Worm (Caenorhabditis elegans) whole organism, L4 larva: ENCODE results near the gene frm-7.

ENCODE experiments used
- F10B5.3 ChIP-seq: sonication (generic microtip); optimal IDR thresholded peaks from 2 replicates; lab custom pipeline; 2016; ENCODE audit warnings: mild to moderate bottlenecking, missing genetic modification characterization, missing compliant biosample characterization
- F37D6.2 ChIP-seq: sonication (generic microtip); optimal IDR thresholded peaks from 2 replicates; lab custom pipeline; 2016; ENCODE audit warnings: mild to moderate bottlenecking, missing genetic modification characterization, missing compliant biosample characterization
- F44E2.7 ChIP-seq: fragments of 200-800 bp; sonication (Bioruptor generic); IDR thresholded peaks from 2 replicates; pipeline ENCODE4 v2.1.2; 2022; ENCODE audit warnings: missing genetic modification characterization, missing compliant biosample characterization
- F49E8.2 ChIP-seq: sonication (generic microtip); optimal IDR thresholded peaks from 2 replicates; lab custom pipeline; 2016; ENCODE audit warnings: missing compliant biosample characterization, mild to moderate bottlenecking, missing genetic modification characterization, borderline replicate concordance
- T20F7.1 ChIP-seq: fragments of 200-800 bp; sonication (Bioruptor generic); optimal IDR thresholded peaks from 2 replicates; lab custom pipeline; 2018; ENCODE audit warnings: mild to moderate bottlenecking, missing genetic modification characterization, missing compliant biosample characterization
- Y48G9A.11 ChIP-seq: fragments of 200-800 bp; sonication (Bioruptor generic); IDR thresholded peaks from 2 replicates; pipeline ENCODE4 v1.3.6; 2022; ENCODE audit warnings: missing genetic modification reagents, missing genetic modification characterization, missing compliant biosample characterization
- Y5F2A.4 ChIP-seq: fragments of 200-800 bp; sonication (Bioruptor generic); optimal IDR thresholded peaks from 2 replicates; lab custom pipeline; 2018; ENCODE audit warnings: mild to moderate bottlenecking, missing genetic modification characterization, missing compliant biosample characterization
- ZK337.2 ChIP-seq: fragments of 200-800 bp; sonication (Bioruptor generic); IDR thresholded peaks from 2 replicates; pipeline ENCODE4 v1.3.6; 2022; ENCODE audit warnings: missing genetic modification reagents, missing genetic modification characterization, missing compliant biosample characterization
- aha-1 ChIP-seq: fragments of 150-350 bp; peaks from one replicate; lab custom pipeline; 2014; ENCODE audit warnings: missing biosample characterization, missing genetic modification characterization
- ama-1 ChIP-seq: fragments of 150-350 bp; optimal IDR thresholded peaks from 2 replicates; lab custom pipeline; 2014; ENCODE audit warnings: inconsistent platforms, mixed read lengths
- ceh-20 ChIP-seq: fragments of 200-800 bp; sonication (Bioruptor generic); IDR thresholded peaks from 2 replicates; pipeline ENCODE4 v1.3.6; 2022; ENCODE audit warnings: missing genetic modification reagents, missing genetic modification characterization, missing compliant biosample characterization
- ceh-28 ChIP-seq: fragments of 150-350 bp; optimal IDR thresholded peaks from 2 replicates; lab custom pipeline; 2014; ENCODE audit warnings: missing biosample characterization, missing genetic modification reagents, missing genetic modification characterization
- ceh-32 ChIP-seq: sonication (generic microtip); optimal IDR thresholded peaks from 2 replicates; lab custom pipeline; 2016; ENCODE audit warnings: mild to moderate bottlenecking, missing genetic modification characterization, missing compliant biosample characterization; ENCODE audit not compliant: poor library complexity
- ctbp-1 ChIP-seq: fragments of 200-800 bp; sonication (Bioruptor generic); IDR thresholded peaks from 2 replicates; pipeline ENCODE4 v1.3.6; 2022; ENCODE audit warnings: missing genetic modification reagents, missing genetic modification characterization, missing compliant biosample characterization
- dmd-8 ChIP-seq: fragments of 200-800 bp; sonication (Bioruptor generic); IDR thresholded peaks from 2 replicates; pipeline ENCODE4 v1.3.6; 2022; ENCODE audit warnings: missing genetic modification characterization, missing compliant biosample characterization
- duxl-1 ChIP-seq: sonication (generic microtip); optimal IDR thresholded peaks from 2 replicates; lab custom pipeline; 2016; ENCODE audit warnings: mild to moderate bottlenecking, missing genetic modification characterization, moderate library complexity, missing compliant biosample characterization; ENCODE audit not compliant: poor library complexity
- fkh-10 ChIP-seq: fragments of 150-350 bp; optimal IDR thresholded peaks from 2 replicates; lab custom pipeline; 2014; ENCODE audit warnings: missing biosample characterization, missing genetic modification reagents, missing genetic modification characterization
- fos-1 ChIP-seq: fragments of 150-350 bp; optimal IDR thresholded peaks from 2 replicates; lab custom pipeline; 2014; ENCODE audit warnings: missing biosample characterization, missing genetic modification characterization
- hif-1 ChIP-seq, 2 experiments: sonication (generic microtip); optimal IDR thresholded peaks; 2 replicates each; lab custom pipeline; 2016 to 2017; ENCODE audit warnings: missing compliant biosample characterization in 2 of 2, missing genetic modification characterization in 2 of 2, missing genetic modification reagents in 2 of 2, missing genotype in 2 of 2, mild to moderate bottlenecking in 1 of 2
- hlh-11 ChIP-seq: fragments of 200-800 bp; sonication (Bioruptor generic); optimal IDR thresholded peaks from 2 replicates; lab custom pipeline; 2018; ENCODE audit warnings: mild to moderate bottlenecking, missing genetic modification characterization, missing compliant biosample characterization
- hlh-30 ChIP-seq: sonication (generic microtip); optimal IDR thresholded peaks from 2 replicates; lab custom pipeline; 2017; ENCODE audit warnings: antibody characterized with exemption, mild to moderate bottlenecking, missing genetic modification characterization, missing compliant biosample characterization; ENCODE audit not compliant: insufficient read depth
- hmg-1.1 ChIP-seq: fragments of 200-800 bp; sonication (Bioruptor generic); IDR thresholded peaks from 2 replicates; pipeline ENCODE4 v1.3.6; 2022; ENCODE audit warnings: missing genetic modification reagents, missing genetic modification characterization, missing compliant biosample characterization
- lim-7 ChIP-seq: fragments of 200-800 bp; sonication (Bioruptor generic); IDR thresholded peaks from 2 replicates; pipeline ENCODE4 v1.3.6; 2022; ENCODE audit warnings: missing genetic modification characterization, missing compliant biosample characterization
- lin-1 ChIP-seq: fragments of 200-800 bp; sonication (Bioruptor generic); IDR thresholded peaks from 2 replicates; pipeline ENCODE4 v1.3.6; 2022; ENCODE audit warnings: missing genetic modification reagents, missing genetic modification characterization, missing compliant biosample characterization
- lin-38 ChIP-seq: fragments of 200-800 bp; sonication (Bioruptor generic); IDR thresholded peaks from 2 replicates; pipeline ENCODE4 v1.3.6; 2022; ENCODE audit warnings: missing genetic modification reagents, missing genetic modification characterization, missing compliant biosample characterization
- lsy-2 ChIP-seq, 2 experiments: fragments of 150-350 bp in 1 of 2; sonication (generic microtip) in 1 of 2; optimal IDR thresholded peaks; 2 replicates each; lab custom pipeline; 2014 to 2017; ENCODE audit warnings: missing biosample characterization in 2 of 2, missing genetic modification characterization in 2 of 2
- mep-1 ChIP-seq: fragments of 150-350 bp; sonication (generic microtip); optimal IDR thresholded peaks from 3 replicates; lab custom pipeline; 2014; ENCODE audit warnings: missing biosample characterization, missing genetic modification characterization
- mes-2 ChIP-seq: sonication (generic microtip); optimal IDR thresholded peaks from 2 replicates; lab custom pipeline; 2016; ENCODE audit warnings: missing genotype, mild to moderate bottlenecking, missing genetic modification characterization, missing compliant biosample characterization; ENCODE audit not compliant: poor library complexity, severe bottlenecking
- nhr-10 ChIP-seq: fragments of 150-350 bp; optimal IDR thresholded peaks from 2 replicates; lab custom pipeline; 2014; ENCODE audit warnings: missing biosample characterization, missing genetic modification characterization
- nhr-11 ChIP-seq: fragments of 150-350 bp; optimal IDR thresholded peaks from 2 replicates; lab custom pipeline; 2014; ENCODE audit warnings: missing biosample characterization, missing genetic modification characterization
- nhr-237 ChIP-seq: sonication (generic microtip); optimal IDR thresholded peaks from 2 replicates; lab custom pipeline; 2017; ENCODE audit warnings: missing biosample characterization, missing genetic modification characterization
- nhr-25 ChIP-seq: sonication (generic microtip); optimal IDR thresholded peaks from 2 replicates; lab custom pipeline; 2017; ENCODE audit warnings: missing genetic modification characterization, mild to moderate bottlenecking, missing compliant biosample characterization, antibody characterized with exemption, moderate library complexity, borderline replicate concordance; ENCODE audit not compliant: insufficient read depth
- nhr-28 ChIP-seq: fragments of 150-350 bp; optimal IDR thresholded peaks from 2 replicates; lab custom pipeline; 2014; ENCODE audit warnings: missing biosample characterization, missing genetic modification characterization
- nhr-41 ChIP-seq: fragments of 200-800 bp; sonication (Bioruptor generic); IDR thresholded peaks from 2 replicates; pipeline ENCODE4 v1.3.6; 2022; ENCODE audit warnings: missing genetic modification reagents, missing genetic modification characterization, missing compliant biosample characterization
- nhr-42 ChIP-seq: fragments of 200-800 bp; sonication (Bioruptor generic); IDR thresholded peaks from 2 replicates; pipeline ENCODE4 v1.3.6; 2022; ENCODE audit warnings: missing genetic modification characterization, missing compliant biosample characterization
- nhr-6 ChIP-seq: fragments of 150-350 bp; optimal IDR thresholded peaks from 2 replicates; lab custom pipeline; 2014; ENCODE audit warnings: missing biosample characterization, missing genetic modification characterization
- pha-4 ChIP-seq, 2 experiments: fragments of 150-350 bp in 1 of 2; fragments of 200-800 bp in 1 of 2; sonication (Bioruptor generic) in 1 of 2; IDR thresholded peaks in 1 of 2; optimal IDR thresholded peaks in 1 of 2; 2 replicates each; pipeline versions ENCODE4 v1.3.6 to Lab custom; 2014 to 2022; ENCODE audit warnings: missing genetic modification characterization in 2 of 2, missing genetic modification reagents in 2 of 2, missing biosample characterization in 1 of 2, missing compliant biosample characterization in 1 of 2
- rbr-2 ChIP-seq: sonication (generic microtip); optimal IDR thresholded peaks from 2 replicates; lab custom pipeline; 2016; ENCODE audit warnings: missing genotype, missing genetic modification characterization, missing compliant biosample characterization
- sdz-12 ChIP-seq: fragments of 200-800 bp; sonication (Bioruptor generic); optimal IDR thresholded peaks from 2 replicates; lab custom pipeline; 2018; ENCODE audit warnings: mild to moderate bottlenecking, missing genetic modification characterization, missing compliant biosample characterization
- set-16 ChIP-seq: fragments of 200-800 bp; sonication (Bioruptor generic); IDR thresholded peaks from 2 replicates; pipeline ENCODE4 v1.3.6; 2022; ENCODE audit warnings: missing genetic modification reagents, missing genetic modification characterization, missing compliant biosample characterization
- skn-1 ChIP-seq: fragments of 150-350 bp; optimal IDR thresholded peaks from 2 replicates; lab custom pipeline; 2014; ENCODE audit warnings: missing biosample characterization, missing genetic modification characterization
- spr-3 ChIP-seq: fragments of 200-800 bp; sonication (Bioruptor generic); optimal IDR thresholded peaks from 2 replicates; lab custom pipeline; 2018; ENCODE audit warnings: mild to moderate bottlenecking, missing genetic modification characterization, missing compliant biosample characterization
- tra-1 ChIP-seq: fragments of 200-800 bp; sonication (Bioruptor generic); IDR thresholded peaks from 2 replicates; pipeline ENCODE4 v1.3.6; 2022; ENCODE audit warnings: missing genetic modification reagents, missing genetic modification characterization, missing compliant biosample characterization
- unc-130 ChIP-seq: sonication (generic microtip); optimal IDR thresholded peaks from 2 replicates; lab custom pipeline; 2016; ENCODE audit warnings: missing genetic modification reagents, missing genetic modification characterization, missing compliant biosample characterization
- unc-62 ChIP-seq, 3 experiments: fragments of 150-350 bp in 1 of 3; sonication (generic microtip); optimal IDR thresholded peaks in 2 of 3; peaks in 1 of 3; 1 replicate in 1 of 3; 2 replicates in 2 of 3; lab custom pipeline; 2014 to 2017; ENCODE audit warnings: missing biosample characterization in 3 of 3, missing genetic modification characterization in 3 of 3, missing genetic modification reagents in 3 of 3, missing genotype in 1 of 3

The frm-7 gene

ce11 chrV:12316076-12316475 lies 13.8 kb downstream of the frm-7 start:
- no peak for TF ChIP-seq lin-38 (GFP tag; lab: Robert Waterston, UW)
- peak in 1 of 2 experiments; percentile 98 for TF ChIP-seq unc-62 (GFP tag; optimal IDR thresholded peaks at IDR 0.05 in 1 of 2; lab: Kevin White, UChicago)
- TF ChIP-seq unc-62 (tag; optimal IDR thresholded peaks at IDR 0.05; lab: Kevin White, UChicago), result no peak
- TF ChIP-seq lin-1 (GFP tag; lab: Robert Waterston, UW), result no peak
- no peak for TF ChIP-seq ceh-28 (tag; lab: Kevin White, UChicago)
- TF ChIP-seq lsy-2 (tag; optimal IDR thresholded peaks at IDR 0.05; lab: Kevin White, UChicago), result no peak
- no peak for TF ChIP-seq spr-3
- TF ChIP-seq fos-1 (tag; lab: Kevin White, UChicago), result no peak
- TF ChIP-seq aha-1 (tag; lab: Kevin White, UChicago), result peak; percentile 49
- TF ChIP-seq lim-7 (GFP tag; lab: Robert Waterston, UW), result no peak
- TF ChIP-seq ctbp-1 (GFP tag; lab: Robert Waterston, UW), result no peak

DNA sequence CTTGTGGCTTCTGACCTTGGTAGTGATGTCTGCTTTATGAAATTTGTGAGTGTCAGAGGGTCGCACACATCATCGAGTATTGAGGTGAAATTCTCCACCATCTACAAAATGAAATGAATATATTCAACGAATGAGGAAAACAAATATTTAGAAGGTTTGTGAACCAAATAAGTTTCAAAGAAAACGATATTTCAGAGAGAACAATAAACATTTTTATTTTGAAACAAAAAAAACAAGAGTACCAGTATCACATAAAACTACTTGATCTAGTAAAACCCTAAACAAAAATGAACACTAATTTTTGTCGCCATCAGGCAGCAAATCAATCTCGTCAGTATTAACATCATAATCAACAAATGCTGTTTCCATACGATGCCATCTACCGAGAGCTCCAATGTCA lies 14.8 kb downstream of the frm-7 start, which contains the start of gene R04F11.3:
Gene R04F11.3, minus strand, starts transcription at position 101 of the 400 bp plus-strand sequence.
- TF ChIP-seq F44E2.7 (GFP tag; lab: Robert Waterston, UW) (no peak), nhr-11 (tag; lab: Kevin White, UChicago) (no peak), Y48G9A.11 (GFP tag; lab: Robert Waterston, UW) (no peak), skn-1 (tag; lab: Kevin White, UChicago) (no peak), dmd-8 (no peak), Y5F2A.4 (GFP tag; lab: Kevin White, UChicago) (no peak), hlh-30 (tag; lab: Kevin White, UChicago) (no peak), ceh-28 (tag; lab: Kevin White, UChicago) (no peak), rbr-2 (tag; lab: Kevin White, UChicago) (no peak), nhr-28 (no peak), F10B5.3 (tag; lab: Kevin White, UChicago) (no peak)

ce11 chrV:12317894-12318553 lies 15.7 kb downstream of the frm-7 start, which contains the start of the genes R04F11.5 and R04F11.2:
Gene R04F11.5 (minus strand): TSS chrV:12318019.
Gene R04F11.2 (plus strand): TSS chrV:12318381.
- TF ChIP-seq lin-1 (GFP tag; lab: Robert Waterston, UW) (no peak), sdz-12 (GFP tag; lab: Kevin White, UChicago) (no peak), hif-1 (tag; optimal IDR thresholded peaks at IDR 0.05; lab: Kevin White, UChicago) (peak in 1 of 2 experiments; percentile 29), ZK337.2 (GFP tag; lab: Robert Waterston, UW) (no peak), F37D6.2 (tag; lab: Kevin White, UChicago) (no peak), nhr-42 (GFP tag; lab: Robert Waterston, UW) (no peak), ceh-32 (tag; lab: Kevin White, UChicago) (no peak), tra-1 (GFP tag; lab: Robert Waterston, UW) (no peak), fkh-10 (peak; percentile 28), duxl-1 (tag; lab: Kevin White, UChicago) (no peak), mep-1 (tag; lab: Kevin White, UChicago) (peak; percentile 84), ceh-20 (no peak), set-16 (GFP tag; lab: Robert Waterston, UW) (no peak), unc-130 (GFP tag; lab: Kevin White, UChicago) (peak; percentile 60), pha-4 (GFP tag; IDR thresholded peaks at IDR 0.05; lab: Robert Waterston, UW) (no peak; the same call in 1 of the 2 replicates), pha-4 (tag; optimal IDR thresholded peaks at IDR 0.05; lab: Kevin White, UChicago) (no peak), nhr-6 (peak; percentile 99), F49E8.2 (tag; lab: Kevin White, UChicago) (no peak), mes-2 (tag; lab: Kevin White, UChicago) (peak; percentile 85), nhr-237 (no peak), nhr-25 (peak; percentile 2), hlh-11 (tag; lab: Kevin White, UChicago) (peak; percentile 69), T20F7.1 (GFP tag; lab: Kevin White, UChicago) (peak; percentile 98), hlh-30 (tag; lab: Kevin White, UChicago) (peak; percentile 67), hmg-1.1 (GFP tag; lab: Robert Waterston, UW) (peak; percentile 49; the same call in 1 of the 2 replicates), ama-1 (lab: Kevin White, UChicago) (peak; percentile 40), rbr-2 (tag; lab: Kevin White, UChicago) (peak; percentile 65), nhr-10 (tag; lab: Kevin White, UChicago) (no peak), nhr-41 (GFP tag; lab: Robert Waterston, UW) (no peak)
